Worm (Caenorhabditis elegans) whole organism, L1 larva: ENCODE measurements around the gene F58F12.4.
A peak's percentile ranks its signal among the peaks of the same experiment; 100 is the strongest.

ENCODE experiments used
- C04F5.9 ChIP-seq: sonication (generic microtip); optimal IDR thresholded peaks from 2 replicates; lab custom pipeline; 2016; ENCODE audit warnings: missing genetic modification characterization, missing compliant biosample characterization
- F16B12.6 ChIP-seq: fragments of 150-350 bp; optimal IDR thresholded peaks from 2 replicates; lab custom pipeline; 2014; ENCODE audit warnings: missing biosample characterization, missing genetic modification characterization
- aha-1 ChIP-seq: fragments of 150-350 bp; optimal IDR thresholded peaks from 2 replicates; lab custom pipeline; 2014; ENCODE audit warnings: missing biosample characterization, missing genetic modification characterization
- ama-1 ChIP-seq: fragments of 150-350 bp; optimal IDR thresholded peaks from 2 replicates; lab custom pipeline; 2014
- ceh-8 ChIP-seq: fragments of 200-800 bp; sonication (Bioruptor generic); optimal IDR thresholded peaks from 2 replicates; lab custom pipeline; 2018; ENCODE audit warnings: mild to moderate bottlenecking, missing genetic modification characterization, moderate library complexity, missing compliant biosample characterization
- ceh-88 ChIP-seq: fragments of 200-800 bp; sonication (Bioruptor generic); IDR thresholded peaks from 2 replicates; pipeline ENCODE4 v1.3.6; 2022; ENCODE audit warnings: missing genetic modification characterization, missing compliant biosample characterization
- ces-1 ChIP-seq: fragments of 150-350 bp; optimal IDR thresholded peaks from 2 replicates; lab custom pipeline; 2014; ENCODE audit warnings: missing biosample characterization, missing genetic modification reagents, missing genetic modification characterization
- efl-3 ChIP-seq: fragments of 200-800 bp; sonication (Bioruptor generic); optimal IDR thresholded peaks from 2 replicates; lab custom pipeline; 2018; ENCODE audit warnings: mild to moderate bottlenecking, missing genetic modification characterization, missing compliant biosample characterization
- egl-27 ChIP-seq, 2 experiments: fragments of 150-350 bp in 1 of 2; sonication (generic microtip); optimal IDR thresholded peaks; 3 replicates each; lab custom pipeline; 2017 to 2018; ENCODE audit warnings: missing biosample characterization in 2 of 2, missing genetic modification characterization in 2 of 2, missing genetic modification reagents in 2 of 2
- elt-2 ChIP-seq: sonication (generic microtip); optimal IDR thresholded peaks from 2 replicates; lab custom pipeline; 2016; ENCODE audit warnings: missing genetic modification characterization, mild to moderate bottlenecking, inconsistent platforms, missing compliant biosample characterization, missing genetic modification reagents
- elt-3 ChIP-seq, 6 experiments: fragments of 150-350 bp in 1 of 6; sonication (generic microtip); optimal IDR thresholded peaks; 2 replicates each; lab custom pipeline; 2017 to 2018; ENCODE audit warnings: missing biosample characterization in 6 of 6, missing genetic modification characterization in 6 of 6, inconsistent platforms in 1 of 6
- fkh-10 ChIP-seq: sonication (generic microtip); optimal IDR thresholded peaks from 2 replicates; lab custom pipeline; 2017; ENCODE audit warnings: missing biosample characterization, missing genetic modification reagents, missing genetic modification characterization
- fkh-4 ChIP-seq: sonication (generic microtip); optimal IDR thresholded peaks from 2 replicates; lab custom pipeline; 2016; ENCODE audit warnings: missing compliant biosample characterization, missing genetic modification characterization, borderline replicate concordance
- fos-1 ChIP-seq: fragments of 150-350 bp; optimal IDR thresholded peaks from 2 replicates; lab custom pipeline; 2014; ENCODE audit warnings: missing biosample characterization, missing genetic modification characterization
- hlh-17 ChIP-seq: fragments of 200-800 bp; sonication (Bioruptor generic); optimal IDR thresholded peaks from 2 replicates; lab custom pipeline; 2018; ENCODE audit warnings: missing genetic modification characterization, mild to moderate bottlenecking, missing compliant biosample characterization, moderate library complexity, borderline replicate concordance
- hpl-2 ChIP-seq: fragments of 150-350 bp; optimal IDR thresholded peaks from 2 replicates; lab custom pipeline; 2014; ENCODE audit warnings: missing biosample characterization, missing genetic modification reagents, missing genetic modification characterization
- isw-1 ChIP-seq: fragments of 200-800 bp; sonication (Bioruptor generic); IDR thresholded peaks from 2 replicates; pipeline ENCODE4 v1.3.6; 2022; ENCODE audit warnings: missing genetic modification characterization, missing compliant biosample characterization
- lin-35 ChIP-seq, 2 experiments: fragments of 150-350 bp; optimal IDR thresholded peaks; 2 replicates each; lab custom pipeline; 2014; ENCODE audit warnings: missing biosample characterization in 2 of 2, missing genetic modification characterization in 2 of 2, missing genetic modification reagents in 2 of 2
- lin-39 ChIP-seq: fragments of 150-350 bp; optimal IDR thresholded peaks from 2 replicates; lab custom pipeline; 2014; ENCODE audit warnings: missing biosample characterization, missing genetic modification reagents, missing genetic modification characterization
- lsy-2 ChIP-seq, 2 experiments: fragments of 150-350 bp; optimal IDR thresholded peaks; 2 replicates each; lab custom pipeline; 2014; ENCODE audit warnings: missing biosample characterization in 2 of 2, missing genetic modification characterization in 2 of 2
- mab-9 ChIP-seq: fragments of 200-800 bp; sonication (Bioruptor generic); IDR thresholded peaks from 2 replicates; pipeline ENCODE4 v1.3.6; 2022; ENCODE audit warnings: missing genetic modification reagents, missing genetic modification characterization, missing compliant biosample characterization
- mdl-1 ChIP-seq, 2 experiments: fragments of 150-350 bp; optimal IDR thresholded peaks; 2 replicates each; lab custom pipeline; 2014 to 2017; ENCODE audit warnings: missing biosample characterization in 2 of 2, missing genetic modification characterization in 2 of 2, inconsistent platforms in 1 of 2
- mef-2 ChIP-seq: fragments of 150-350 bp; optimal IDR thresholded peaks from 2 replicates; lab custom pipeline; 2014; ENCODE audit warnings: missing biosample characterization, missing genetic modification characterization
- mep-1 ChIP-seq: fragments of 150-350 bp; optimal IDR thresholded peaks from 2 replicates; lab custom pipeline; 2014; ENCODE audit warnings: missing biosample characterization, missing genetic modification characterization
- nhr-11 ChIP-seq: fragments of 150-350 bp; optimal IDR thresholded peaks from 2 replicates; lab custom pipeline; 2014; ENCODE audit warnings: missing biosample characterization, missing genetic modification characterization
- nhr-19 ChIP-seq: fragments of 200-800 bp; sonication (Bioruptor generic); conservative IDR thresholded peaks from 2 replicates; pipeline ENCODE4 v1.3.6; 2022; ENCODE audit warnings: missing genetic modification characterization, missing compliant biosample characterization
- nhr-47 ChIP-seq: sonication (generic microtip); optimal IDR thresholded peaks from 2 replicates; lab custom pipeline; 2016; ENCODE audit warnings: mild to moderate bottlenecking, missing genetic modification characterization, moderate library complexity, missing compliant biosample characterization
- nhr-71 ChIP-seq: sonication (generic microtip); optimal IDR thresholded peaks from 2 replicates; lab custom pipeline; 2016; ENCODE audit warnings: mild to moderate bottlenecking, missing genetic modification characterization, moderate library complexity, missing compliant biosample characterization
- nhr-76 ChIP-seq: sonication (generic microtip); optimal IDR thresholded peaks from 2 replicates; lab custom pipeline; 2017; ENCODE audit warnings: missing biosample characterization, missing genetic modification characterization
- nhr-77 ChIP-seq: fragments of 150-350 bp; optimal IDR thresholded peaks from 2 replicates; lab custom pipeline; 2014; ENCODE audit warnings: missing biosample characterization, missing genetic modification characterization
- pax-3 ChIP-seq: fragments of 200-800 bp; sonication (Bioruptor generic); optimal IDR thresholded peaks from 2 replicates; lab custom pipeline; 2018; ENCODE audit warnings: mild to moderate bottlenecking, missing genetic modification characterization, moderate library complexity, missing compliant biosample characterization
- pqm-1 ChIP-seq: sonication (generic microtip); optimal IDR thresholded peaks from 3 replicates; lab custom pipeline; 2017; ENCODE audit warnings: missing biosample characterization, missing genetic modification characterization
- rnt-1 ChIP-seq: sonication (generic microtip); optimal IDR thresholded peaks from 2 replicates; lab custom pipeline; 2016; ENCODE audit warnings: mild to moderate bottlenecking, missing genetic modification characterization, moderate library complexity, missing compliant biosample characterization
- snu-23 ChIP-seq: sonication (generic microtip); optimal IDR thresholded peaks from 2 replicates; lab custom pipeline; 2016; ENCODE audit warnings: missing genetic modification characterization, missing compliant biosample characterization
- sox-4 ChIP-seq: sonication (generic microtip); optimal IDR thresholded peaks from 2 replicates; lab custom pipeline; 2016; ENCODE audit warnings: missing genetic modification characterization, missing compliant biosample characterization
- sup-37 ChIP-seq: fragments of 200-800 bp; sonication (Bioruptor generic); optimal IDR thresholded peaks from 2 replicates; lab custom pipeline; 2018; ENCODE audit warnings: mild to moderate bottlenecking, missing genetic modification characterization, missing compliant biosample characterization
- tbx-2 ChIP-seq: sonication (generic microtip); optimal IDR thresholded peaks from 2 replicates; lab custom pipeline; 2016; ENCODE audit warnings: missing genetic modification characterization, missing compliant biosample characterization
- tlp-1 ChIP-seq: fragments of 150-350 bp; optimal IDR thresholded peaks from 2 replicates; lab custom pipeline; 2014; ENCODE audit warnings: missing biosample characterization, missing genetic modification characterization
- unc-130 ChIP-seq: fragments of 150-350 bp; optimal IDR thresholded peaks from 2 replicates; lab custom pipeline; 2017; ENCODE audit warnings: missing biosample characterization, missing genetic modification characterization, inconsistent platforms
- unc-62 ChIP-seq: fragments of 150-350 bp; optimal IDR thresholded peaks from 2 replicates; lab custom pipeline; 2014; ENCODE audit warnings: missing biosample characterization, missing genetic modification reagents, missing genetic modification characterization
- unc-98 ChIP-seq: fragments of 200-800 bp; sonication (Bioruptor generic); IDR thresholded peaks from 2 replicates; pipeline ENCODE4 v1.3.6; 2022; ENCODE audit warnings: missing genetic modification characterization, missing compliant biosample characterization
- vab-15 ChIP-seq: sonication (generic microtip); optimal IDR thresholded peaks from 2 replicates; lab custom pipeline; 2017; ENCODE audit warnings: missing genotype, mild to moderate bottlenecking, missing genetic modification characterization, missing compliant biosample characterization
- xbp-1 ChIP-seq: sonication (generic microtip); optimal IDR thresholded peaks from 2 replicates; lab custom pipeline; 2016; ENCODE audit warnings: missing genetic modification characterization, missing compliant biosample characterization
- zag-1 ChIP-seq: fragments of 150-350 bp; optimal IDR thresholded peaks from 2 replicates; lab custom pipeline; 2014; ENCODE audit warnings: missing biosample characterization, missing genetic modification characterization
- zip-4 ChIP-seq: fragments of 200-800 bp; sonication (Bioruptor generic); optimal IDR thresholded peaks from 2 replicates; lab custom pipeline; 2018; ENCODE audit warnings: mild to moderate bottlenecking, missing genetic modification characterization, moderate library complexity, missing compliant biosample characterization
- ztf-11 ChIP-seq, 2 experiments: sonication (generic microtip); optimal IDR thresholded peaks; 2 replicates each; lab custom pipeline; 2016 to 2017; ENCODE audit warnings: missing genetic modification characterization in 2 of 2, missing biosample characterization in 1 of 2, missing compliant biosample characterization in 1 of 2
- ztf-4 ChIP-seq: fragments of 150-350 bp; optimal IDR thresholded peaks from 2 replicates; lab custom pipeline; 2014; ENCODE audit warnings: missing biosample characterization, missing genetic modification characterization

The F58F12.4 gene

DNA sequence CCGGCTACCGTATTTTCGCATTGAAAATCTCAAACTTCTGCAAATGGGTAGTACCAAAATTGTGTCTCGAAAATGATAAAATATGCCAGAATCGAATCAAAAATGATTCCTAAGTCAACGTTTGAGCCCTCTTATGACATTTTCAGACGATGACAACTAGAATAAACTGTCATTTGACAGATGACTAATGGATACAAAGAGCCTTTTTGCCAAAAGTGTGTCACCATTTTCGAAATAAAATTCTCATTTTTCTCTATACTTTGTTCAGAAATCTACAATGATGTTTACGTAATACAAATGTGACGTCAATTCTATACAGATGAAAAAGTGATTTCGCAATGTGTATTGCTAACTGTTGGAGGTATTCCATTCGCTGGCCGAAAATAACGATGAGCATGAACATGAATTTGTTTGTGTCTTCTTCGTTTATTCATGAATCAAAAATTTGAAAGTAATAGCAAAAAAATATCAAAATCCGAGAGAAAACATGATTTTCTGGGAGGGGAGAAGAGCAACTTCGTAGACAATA, 40.0 kb upstream of the F58F12.4 start (continued):
- TF ChIP-seq mdl-1 (tag; optimal IDR thresholded peaks at IDR 0.05; lab: Kevin White, UChicago): peak in 1 of 2 experiments; percentile 5
- TF ChIP-seq ces-1 (GFP tag; lab: Kevin White, UChicago): no peak
- TF ChIP-seq nhr-47 (tag; lab: Kevin White, UChicago): peak; percentile 61
- TF ChIP-seq hpl-2 (GFP tag; lab: Kevin White, UChicago): peak; percentile 80
- TF ChIP-seq tlp-1 (tag; lab: Kevin White, UChicago): no peak
- TF ChIP-seq unc-62 (GFP tag; lab: Kevin White, UChicago): no peak
- TF ChIP-seq aha-1: no peak
- peak; percentile 32; the same call in 1 of the 2 replicates for TF ChIP-seq ceh-88 (GFP tag; lab: Robert Waterston, UW)
- TF ChIP-seq pqm-1 (tag; lab: Kevin White, UChicago): no peak
- TF ChIP-seq nhr-76: no peak
- peak; percentile 68 for TF ChIP-seq pax-3 (tag; lab: Kevin White, UChicago)
- peak; percentile 66 for TF ChIP-seq nhr-19
- no peak for TF ChIP-seq egl-27 (tag; optimal IDR thresholded peaks at IDR 0.05; lab: Kevin White, UChicago)
- TF ChIP-seq mef-2: no peak
- peak; percentile 84 for TF ChIP-seq ama-1 (lab: Kevin White, UChicago)
- TF ChIP-seq unc-130: no peak
- no peak for TF ChIP-seq zag-1 (tag; lab: Kevin White, UChicago)
- no peak for TF ChIP-seq F16B12.6
- no peak for TF ChIP-seq lin-39 (tag; lab: Kevin White, UChicago)
- peak; percentile 63 for TF ChIP-seq zip-4
- TF ChIP-seq nhr-71 (tag; lab: Kevin White, UChicago): peak; percentile 83
- TF ChIP-seq nhr-77 (tag; lab: Kevin White, UChicago): no peak
- TF ChIP-seq lsy-2 (tag; optimal IDR thresholded peaks at IDR 0.05; lab: Kevin White, UChicago): peak; percentile 53 to 63
- TF ChIP-seq xbp-1 (tag; lab: Kevin White, UChicago): peak; percentile 27
- TF ChIP-seq hlh-17: no peak
- TF ChIP-seq nhr-11 (tag; lab: Kevin White, UChicago): no peak
- peak; percentile 5 for TF ChIP-seq C04F5.9 (tag; lab: Kevin White, UChicago)
- TF ChIP-seq fkh-10: no peak
- 0 out of 2 replicates have a peak, but pooled peaks have one; percentile 6 for TF ChIP-seq unc-98 (GFP tag; lab: Robert Waterston, UW)
- TF ChIP-seq mab-9 (GFP tag; lab: Robert Waterston, UW): no peak
- TF ChIP-seq mep-1 (tag; lab: Kevin White, UChicago): peak; percentile 63
- TF ChIP-seq fos-1: peak; percentile 73
- peak in 2 of 6 experiments; percentile 12 to 75 for TF ChIP-seq elt-3 (tag; optimal IDR thresholded peaks at IDR 0.05; lab: Kevin White, UChicago)
- TF ChIP-seq tbx-2 (tag; lab: Kevin White, UChicago): no peak
- TF ChIP-seq lin-35 (GFP tag; optimal IDR thresholded peaks at IDR 0.05; lab: Kevin White, UChicago): peak in 1 of 2 experiments; percentile 66
- no peak for TF ChIP-seq fkh-4 (tag; lab: Kevin White, UChicago)
- no peak for TF ChIP-seq vab-15 (tag; lab: Kevin White, UChicago)
- TF ChIP-seq ztf-4: peak; percentile 86
- no peak for TF ChIP-seq ceh-8 (GFP tag; lab: Kevin White, UChicago)
- no peak for TF ChIP-seq sup-37 (GFP tag; lab: Kevin White, UChicago)
- peak; percentile 64 for TF ChIP-seq elt-2
- TF ChIP-seq isw-1: no peak
- TF ChIP-seq ztf-11 (tag; optimal IDR thresholded peaks at IDR 0.05; lab: Kevin White, UChicago): no peak
- no peak for TF ChIP-seq efl-3
- TF ChIP-seq sox-4 (tag; lab: Kevin White, UChicago): no peak
- TF ChIP-seq rnt-1 (tag; lab: Kevin White, UChicago): no peak
- peak; percentile 70 for TF ChIP-seq snu-23
- TF ChIP-seq, all 84 proteins: peak for 34
